Worm (Caenorhabditis elegans): ENCODE results near the gene set-9.

ce11 chrIV:4318056-4318455 is 10.4 kb downstream of the set-9 start:
- TF ChIP-seq med-1 (GFP tag; optimal IDR thresholded peaks at IDR 0.05; ENCODE audit: insufficient read depth) (no peak), flt-1 (GFP tag; IDR thresholded peaks at IDR 0.05) (no peak), ztf-23 (GFP tag; IDR thresholded peaks at IDR 0.05) (no peak), klf-2 (GFP tag; conservative IDR thresholded peaks at IDR 0.05) (no peak), tab-1 (GFP tag; IDR thresholded peaks at IDR 0.05) (no peak)

Data from whole organism, midembryonic.